Worm (Caenorhabditis elegans) whole organism, L3 larva: ENCODE data around the gene immt-1.

Experiments
- R02D3.7 ChIP-seq: fragments of 150-350 bp; optimal IDR thresholded peaks from 2 replicates; lab custom pipeline; 2014; ENCODE audit warnings: missing biosample characterization, missing genetic modification characterization
- ZK546.5 ChIP-seq: sonication (generic microtip); optimal IDR thresholded peaks from 2 replicates; lab custom pipeline; 2017; ENCODE audit warnings: missing biosample characterization, missing genetic modification characterization
- aly-2 ChIP-seq: fragments of 150-350 bp; optimal IDR thresholded peaks from 2 replicates; lab custom pipeline; 2014; ENCODE audit warnings: missing biosample characterization, missing genetic modification characterization
- ama-1 ChIP-seq: fragments of 150-350 bp; optimal IDR thresholded peaks from 2 replicates; lab custom pipeline; 2018
- ceh-16 ChIP-seq: sonication (generic microtip); optimal IDR thresholded peaks from 2 replicates; lab custom pipeline; 2017; ENCODE audit warnings: missing biosample characterization, missing genetic modification characterization
- ceh-28 ChIP-seq: fragments of 150-350 bp; optimal IDR thresholded peaks from 2 replicates; lab custom pipeline; 2014; ENCODE audit warnings: missing biosample characterization, missing genetic modification reagents, missing genetic modification characterization
- ceh-82 ChIP-seq: fragments of 150-350 bp; optimal IDR thresholded peaks from 2 replicates; lab custom pipeline; 2014; ENCODE audit warnings: missing biosample characterization, missing genetic modification characterization
- ceh-9 ChIP-seq: sonication (generic microtip); optimal IDR thresholded peaks from 2 replicates; lab custom pipeline; 2018; ENCODE audit warnings: missing biosample characterization, missing genetic modification characterization
- daf-12 ChIP-seq: fragments of 150-350 bp; optimal IDR thresholded peaks from 2 replicates; lab custom pipeline; 2014; ENCODE audit warnings: missing biosample characterization, missing genetic modification reagents, missing genetic modification characterization
- egl-27 ChIP-seq: sonication (generic microtip); optimal IDR thresholded peaks from 4 replicates; lab custom pipeline; 2017; ENCODE audit warnings: missing biosample characterization, missing genetic modification reagents, missing genetic modification characterization
- egl-5 ChIP-seq: fragments of 150-350 bp; optimal IDR thresholded peaks from 2 replicates; lab custom pipeline; 2017; ENCODE audit warnings: missing biosample characterization, missing genetic modification reagents, missing genetic modification characterization, inconsistent platforms
- elt-1 ChIP-seq: fragments of 150-350 bp; optimal IDR thresholded peaks from 2 replicates; lab custom pipeline; 2014; ENCODE audit warnings: missing biosample characterization, missing genetic modification characterization
- elt-2 ChIP-seq: sonication (generic microtip); optimal IDR thresholded peaks from 2 replicates; lab custom pipeline; 2016; ENCODE audit warnings: missing genetic modification reagents, mild to moderate bottlenecking, missing genetic modification characterization, missing compliant biosample characterization
- elt-3 ChIP-seq, 3 experiments: fragments of 150-350 bp in 1 of 3; sonication (generic microtip) in 2 of 3; optimal IDR thresholded peaks; 2 replicates in 2 of 3; 4 replicates in 1 of 3; lab custom pipeline; 2014 to 2017; ENCODE audit warnings: missing biosample characterization in 3 of 3, missing genetic modification characterization in 3 of 3
- eor-1 ChIP-seq, 2 experiments: fragments of 150-350 bp; optimal IDR thresholded peaks; 2 replicates each; lab custom pipeline; 2014 to 2018; ENCODE audit warnings: missing biosample characterization in 2 of 2, missing genetic modification characterization in 2 of 2
- fkh-10 ChIP-seq: sonication (generic microtip); optimal IDR thresholded peaks from 2 replicates; lab custom pipeline; 2017; ENCODE audit warnings: missing biosample characterization, missing genetic modification reagents, missing genetic modification characterization
- fkh-2 ChIP-seq: fragments of 150-350 bp; optimal IDR thresholded peaks from 2 replicates; lab custom pipeline; 2014; ENCODE audit warnings: missing biosample characterization, missing genetic modification reagents, missing genetic modification characterization
- fos-1 ChIP-seq: fragments of 150-350 bp; optimal IDR thresholded peaks from 2 replicates; lab custom pipeline; 2014; ENCODE audit warnings: missing biosample characterization, missing genetic modification characterization
- hmg-11 ChIP-seq: sonication (generic microtip); optimal IDR thresholded peaks from 2 replicates; lab custom pipeline; 2016; ENCODE audit warnings: missing genetic modification characterization, missing compliant biosample characterization
- jun-1 ChIP-seq: fragments of 150-350 bp; optimal IDR thresholded peaks from 2 replicates; lab custom pipeline; 2014; ENCODE audit warnings: missing biosample characterization, missing genetic modification reagents, missing genetic modification characterization
- lin-15B ChIP-seq: fragments of 150-350 bp; optimal IDR thresholded peaks from 2 replicates; lab custom pipeline; 2014; ENCODE audit warnings: missing biosample characterization, missing genetic modification characterization
- lin-39 ChIP-seq: fragments of 150-350 bp; optimal IDR thresholded peaks from 2 replicates; lab custom pipeline; 2018; ENCODE audit warnings: missing biosample characterization, missing genetic modification reagents, missing genetic modification characterization
- lsy-12 ChIP-seq: sonication (generic microtip); optimal IDR thresholded peaks from 2 replicates; lab custom pipeline; 2016; ENCODE audit warnings: mild to moderate bottlenecking, missing genetic modification characterization, missing compliant biosample characterization
- mdl-1 ChIP-seq: fragments of 150-350 bp; optimal IDR thresholded peaks from 2 replicates; lab custom pipeline; 2014; ENCODE audit warnings: missing biosample characterization, missing genetic modification characterization
- mml-1 ChIP-seq: fragments of 150-350 bp; sonication (generic microtip); optimal IDR thresholded peaks from 3 replicates; lab custom pipeline; 2014; ENCODE audit warnings: missing biosample characterization, missing genetic modification characterization
- nfya-1 ChIP-seq: sonication (generic microtip); optimal IDR thresholded peaks from 2 replicates; lab custom pipeline; 2017; ENCODE audit warnings: missing genetic modification characterization, mild to moderate bottlenecking, missing compliant biosample characterization, antibody characterized with exemption, moderate library complexity; ENCODE audit not compliant: insufficient read depth
- nhr-11 ChIP-seq: fragments of 150-350 bp; optimal IDR thresholded peaks from 2 replicates; lab custom pipeline; 2014; ENCODE audit warnings: missing biosample characterization, missing genetic modification characterization
- nhr-12 ChIP-seq: fragments of 150-350 bp; optimal IDR thresholded peaks from 2 replicates; lab custom pipeline; 2014; ENCODE audit warnings: missing biosample characterization, missing genetic modification characterization
- nhr-23 ChIP-seq: fragments of 150-350 bp; optimal IDR thresholded peaks from 2 replicates; lab custom pipeline; 2014; ENCODE audit warnings: missing biosample characterization, missing genetic modification reagents, missing genetic modification characterization
- nhr-237 ChIP-seq: fragments of 150-350 bp; optimal IDR thresholded peaks from 2 replicates; lab custom pipeline; 2014; ENCODE audit warnings: missing biosample characterization, missing genetic modification characterization
- nhr-25 ChIP-seq: sonication (generic microtip); optimal IDR thresholded peaks from 2 replicates; lab custom pipeline; 2017; ENCODE audit warnings: missing biosample characterization, missing genetic modification characterization
- nhr-28 ChIP-seq: fragments of 150-350 bp; optimal IDR thresholded peaks from 2 replicates; lab custom pipeline; 2014; ENCODE audit warnings: missing biosample characterization, missing genetic modification characterization
- nhr-43 ChIP-seq: sonication (generic microtip); optimal IDR thresholded peaks from 2 replicates; lab custom pipeline; 2016; ENCODE audit warnings: mild to moderate bottlenecking, missing genetic modification characterization, missing compliant biosample characterization; ENCODE audit not compliant: poor library complexity, severe bottlenecking
- nhr-67 ChIP-seq: fragments of 150-350 bp; optimal IDR thresholded peaks from 2 replicates; lab custom pipeline; 2014; ENCODE audit warnings: missing biosample characterization, missing genetic modification characterization
- nhr-76 ChIP-seq: fragments of 150-350 bp; sonication (generic microtip); optimal IDR thresholded peaks from 5 replicates; lab custom pipeline; 2014; ENCODE audit warnings: missing biosample characterization, missing genetic modification characterization
- nhr-77 ChIP-seq: fragments of 150-350 bp; optimal IDR thresholded peaks from 2 replicates; lab custom pipeline; 2014; ENCODE audit warnings: missing biosample characterization, missing genetic modification characterization
- pha-4 ChIP-seq: fragments of 150-350 bp; optimal IDR thresholded peaks from 2 replicates; lab custom pipeline; 2014; ENCODE audit warnings: missing biosample characterization, missing genetic modification reagents, missing genetic modification characterization
- pqm-1 ChIP-seq: fragments of 150-350 bp; optimal IDR thresholded peaks from 2 replicates; lab custom pipeline; 2017; ENCODE audit warnings: missing biosample characterization, missing genetic modification characterization, inconsistent platforms
- sea-2 ChIP-seq: fragments of 150-350 bp; sonication (generic microtip); optimal IDR thresholded peaks from 4 replicates; lab custom pipeline; 2014; ENCODE audit warnings: missing biosample characterization, missing genetic modification reagents, missing genetic modification characterization
- skn-1 ChIP-seq: fragments of 150-350 bp; optimal IDR thresholded peaks from 2 replicates; lab custom pipeline; 2014; ENCODE audit warnings: missing biosample characterization, missing genetic modification characterization
- snpc-4 ChIP-seq: fragments of 150-350 bp; optimal IDR thresholded peaks from 2 replicates; lab custom pipeline; 2014; ENCODE audit warnings: missing biosample characterization, missing genetic modification characterization
- tbx-2 ChIP-seq: sonication (generic microtip); optimal IDR thresholded peaks from 2 replicates; lab custom pipeline; 2016; ENCODE audit warnings: mild to moderate bottlenecking, missing genetic modification characterization, missing compliant biosample characterization
- unc-39 ChIP-seq: sonication (generic microtip); optimal IDR thresholded peaks from 4 replicates; lab custom pipeline; 2017; ENCODE audit warnings: missing biosample characterization, missing genetic modification characterization
- unc-62 ChIP-seq: fragments of 150-350 bp; sonication (generic microtip); optimal IDR thresholded peaks from 4 replicates; lab custom pipeline; 2014; ENCODE audit warnings: missing biosample characterization, missing genetic modification reagents, missing genetic modification characterization
- zag-1 ChIP-seq: fragments of 150-350 bp; optimal IDR thresholded peaks from 2 replicates; lab custom pipeline; 2014; ENCODE audit warnings: missing biosample characterization, missing genetic modification characterization
- ztf-11 ChIP-seq: fragments of 150-350 bp; optimal IDR thresholded peaks from 2 replicates; lab custom pipeline; 2014; ENCODE audit warnings: missing biosample characterization, missing genetic modification characterization
- ztf-4 ChIP-seq: fragments of 150-350 bp; optimal IDR thresholded peaks from 2 replicates; lab custom pipeline; 2014; ENCODE audit warnings: missing biosample characterization, missing genetic modification characterization

Gene immt-1

DNA sequence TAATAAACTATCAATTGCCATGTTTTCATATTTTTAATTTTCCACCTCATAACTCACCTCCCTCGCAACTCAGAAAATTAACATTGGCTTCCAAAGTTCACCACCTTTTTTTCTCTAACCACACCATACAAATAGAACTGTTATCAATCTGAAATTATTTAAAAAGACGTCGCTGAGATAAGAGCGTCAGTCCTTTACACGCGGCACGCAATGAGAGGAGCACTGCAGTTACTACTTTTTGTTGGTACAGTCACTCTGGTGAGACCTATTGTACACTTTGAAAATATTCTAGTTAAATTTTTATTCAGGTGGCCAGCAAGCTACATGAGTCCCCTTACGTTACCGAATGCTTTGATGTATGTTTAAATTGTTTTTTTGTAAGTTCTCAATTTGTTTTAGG is 7.7 kb upstream of the immt-1 start, which contains the start of gene T02C5.1:
Gene T02C5.1 (plus strand): TSS at position 199 of the 400 bp plus-strand sequence.
- peak; percentile 74 for TF ChIP-seq elt-2 (tag; lab: Kevin White, UChicago)
- no peak for TF ChIP-seq hmg-11 (tag; lab: Kevin White, UChicago)
- TF ChIP-seq pha-4 (tag; lab: Kevin White, UChicago): peak; percentile 39
- no peak for TF ChIP-seq sea-2
- no peak for TF ChIP-seq fos-1 (tag; lab: Kevin White, UChicago)
- TF ChIP-seq nhr-76 (tag; lab: Kevin White, UChicago): no peak
- peak; percentile 46 for TF ChIP-seq pqm-1 (tag; lab: Kevin White, UChicago)
- TF ChIP-seq unc-62 (GFP tag; lab: Kevin White, UChicago): no peak

DNA sequence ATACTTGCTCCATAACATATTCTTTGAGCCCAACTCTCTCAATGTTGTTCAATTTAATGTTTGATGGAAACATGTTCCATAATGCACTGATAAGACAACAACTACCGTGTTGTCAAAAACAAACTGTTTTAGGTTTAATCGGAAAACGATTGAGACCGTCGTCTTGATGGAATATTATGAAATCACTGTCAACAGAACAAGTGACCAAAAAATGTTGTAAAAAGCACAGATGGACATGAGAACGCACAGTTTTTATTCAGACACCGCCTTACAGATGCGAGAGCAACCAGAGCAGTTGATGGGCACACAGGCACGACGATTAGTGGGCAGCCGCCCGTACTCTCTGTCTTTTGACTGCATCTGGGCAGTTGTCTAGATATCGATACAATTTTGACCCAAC is 6.0 kb upstream of the immt-1 start:
- TF ChIP-seq pqm-1 (tag; lab: Kevin White, UChicago) (peak; percentile 43), elt-2 (tag; lab: Kevin White, UChicago) (peak; percentile 49), aly-2 (tag; lab: Kevin White, UChicago) (no peak)

DNA sequence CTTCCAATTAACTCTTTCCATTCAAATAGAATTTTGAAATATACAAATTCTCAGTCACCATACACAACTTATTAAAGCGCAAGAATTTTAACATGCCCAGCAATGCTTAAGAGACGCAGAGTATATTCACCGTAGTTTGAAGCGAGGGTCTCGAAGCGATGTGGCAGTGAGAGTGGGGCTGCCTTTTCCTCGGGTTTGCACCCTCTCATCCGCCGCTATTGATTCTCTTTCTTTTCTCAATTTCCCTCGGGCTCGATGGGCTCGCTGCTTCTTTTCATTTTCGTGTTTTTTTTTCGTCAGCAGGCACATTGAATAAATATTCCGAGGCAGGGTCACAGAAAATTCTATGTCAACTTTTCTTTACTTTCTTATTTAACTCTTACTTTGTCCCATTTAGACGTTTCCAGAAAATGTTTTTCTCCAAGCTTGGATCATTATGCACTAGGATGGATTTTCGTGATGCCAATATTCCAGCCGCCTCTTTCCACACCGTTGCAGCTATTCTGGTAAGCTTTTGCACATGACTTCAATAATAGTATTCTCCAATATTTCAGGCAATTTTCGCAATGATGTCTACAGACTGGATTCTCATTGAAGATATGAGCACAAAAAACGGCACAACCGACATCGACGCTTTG is 1.7 kb upstream of the immt-1 start, which contains the start of gene T14G11.1:
Gene T14G11.1 (plus strand): TSS at position 408 of the 638 bp plus-strand sequence.
- TF ChIP-seq tbx-2 (peak; percentile 34), ceh-28 (tag; lab: Kevin White, UChicago) (peak; percentile 62), daf-12 (tag; lab: Kevin White, UChicago) (no peak), nhr-237 (tag; lab: Kevin White, UChicago) (no peak), mdl-1 (no peak), nhr-12 (tag; lab: Kevin White, UChicago) (no peak), ztf-4 (tag; lab: Kevin White, UChicago) (no peak), ZK546.5 (tag; lab: Kevin White, UChicago) (no peak), ztf-11 (tag; lab: Kevin White, UChicago) (no peak), lin-39 (peak; percentile 88), nhr-25 (tag; lab: Kevin White, UChicago) (peak; percentile 5), nhr-43 (peak; percentile 53), unc-39 (no peak), skn-1 (tag; lab: Kevin White, UChicago) (peak; percentile 65), jun-1 (tag; lab: Kevin White, UChicago) (peak; percentile 17), fkh-2 (no peak), fkh-10 (peak; percentile 63), eor-1 (tag; optimal IDR thresholded peaks at IDR 0.05; lab: Kevin White, UChicago) (no peak), fos-1 (tag; lab: Kevin White, UChicago) (no peak), nhr-11 (tag; lab: Kevin White, UChicago) (no peak), ceh-82 (no peak), pqm-1 (tag; lab: Kevin White, UChicago) (peak; percentile 19), hmg-11 (tag; lab: Kevin White, UChicago) (peak; percentile 89), lin-15B (tag; lab: Kevin White, UChicago) (peak; percentile 68), zag-1 (tag; lab: Kevin White, UChicago) (no peak), ama-1 (peak; percentile 36), lsy-12 (tag; lab: Kevin White, UChicago) (peak; percentile 72), aly-2 (tag; lab: Kevin White, UChicago) (no peak), snpc-4 (tag; lab: Kevin White, UChicago) (peak; percentile 65), elt-2 (tag; lab: Kevin White, UChicago) (peak; percentile 40), R02D3.7 (tag; lab: Kevin White, UChicago) (peak; percentile 22), egl-5 (tag; lab: Kevin White, UChicago) (peak; percentile 53), sea-2 (no peak), nhr-76 (tag; lab: Kevin White, UChicago) (no peak), ceh-9 (tag; lab: Kevin White, UChicago) (no peak), pha-4 (tag; lab: Kevin White, UChicago) (peak; percentile 83), nhr-28 (tag; lab: Kevin White, UChicago) (no peak), mml-1 (tag; lab: Kevin White, UChicago) (no peak), unc-62 (GFP tag; lab: Kevin White, UChicago) (no peak), elt-1 (no peak), ceh-16 (no peak), nhr-67 (tag; lab: Kevin White, UChicago) (no peak), egl-27 (tag; lab: Kevin White, UChicago) (no peak), nhr-23 (tag; lab: Kevin White, UChicago) (peak; percentile 69), elt-3 (tag; optimal IDR thresholded peaks at IDR 0.05; lab: Kevin White, UChicago) (no peak), nfya-1 (tag; lab: Kevin White, UChicago) (peak; percentile 95), nhr-77 (no peak)
